Fruit fly (Drosophila melanogaster) whole organism, embryonic: ENCODE measurements around the gene Naa80.

ENCODE experiments used
- Abd-B ChIP-seq: fragments of 200-800 bp; sonication (Bioruptor generic); optimal IDR thresholded peaks from 2 replicates; lab custom pipeline; 2018; ENCODE audit warnings: missing biosample characterization, mild to moderate bottlenecking, missing genetic modification characterization, moderate library complexity
- Ada2b ChIP-seq: fragments of 200-800 bp; sonication (Bioruptor generic); IDR thresholded peaks from 2 replicates; pipeline ENCODE4 v1.3.6; 2022; ENCODE audit warnings: missing biosample characterization, missing genetic modification characterization
- Atf-2 ChIP-seq: fragments of 200-800 bp; sonication (Bioruptor generic); optimal IDR thresholded peaks from 2 replicates; lab custom pipeline; 2016; ENCODE audit warnings: missing biosample characterization, missing genetic modification characterization
- CG13424 ChIP-seq: fragments of 200-800 bp; sonication (Bioruptor generic); optimal IDR thresholded peaks from 2 replicates; lab custom pipeline; 2019; ENCODE audit warnings: missing biosample characterization, mild to moderate bottlenecking, missing genetic modification characterization, moderate library complexity
- CG14965 ChIP-seq: fragments of 200-800 bp; sonication (Bioruptor generic); optimal IDR thresholded peaks from 2 replicates; lab custom pipeline; 2016; ENCODE audit warnings: missing biosample characterization, missing genetic modification characterization, borderline replicate concordance
- CG16863 ChIP-seq: fragments of 200-800 bp; sonication (Bioruptor generic); optimal IDR thresholded peaks from 3 replicates; lab custom pipeline; 2016; ENCODE audit warnings: missing biosample characterization, missing genetic modification characterization
- CG17361 ChIP-seq: fragments of 200-800 bp; sonication (Bioruptor generic); IDR thresholded peaks from 3 replicates; pipeline ENCODE4 v1.3.6; 2022; ENCODE audit warnings: missing biosample characterization, missing genetic modification characterization
- CG31224 ChIP-seq: fragments of 200-800 bp; sonication (Bioruptor generic); IDR thresholded peaks from 2 replicates; pipeline ENCODE4 v1.3.6; 2022; ENCODE audit warnings: missing biosample characterization, missing genetic modification characterization
- CG31365 ChIP-seq: fragments of 200-800 bp; sonication (Bioruptor generic); optimal IDR thresholded peaks from 2 replicates; lab custom pipeline; 2018; ENCODE audit warnings: missing biosample characterization, mild to moderate bottlenecking, missing genetic modification characterization
- CG31441 ChIP-seq: fragments of 200-800 bp; sonication (Bioruptor generic); IDR thresholded peaks from 2 replicates; pipeline ENCODE4 v1.3.6; 2022; ENCODE audit warnings: missing biosample characterization, missing genetic modification characterization
- CG42726 ChIP-seq: fragments of 200-800 bp; sonication (Bioruptor generic); IDR thresholded peaks from 2 replicates; pipeline ENCODE4 v1.3.6; 2022; ENCODE audit warnings: missing biosample characterization, missing genetic modification characterization; ENCODE audit not compliant: partially characterized antibody
- CG6791 ChIP-seq: fragments of 200-800 bp; sonication (Bioruptor generic); IDR thresholded peaks from 3 replicates; pipeline ENCODE4 v1.3.6; 2022; ENCODE audit warnings: missing biosample characterization, missing genetic modification characterization; ENCODE audit not compliant: partially characterized antibody
- CG8388 ChIP-seq: fragments of 200-800 bp; sonication (Bioruptor generic); optimal IDR thresholded peaks from 2 replicates; lab custom pipeline; 2019; ENCODE audit warnings: missing biosample characterization, mild to moderate bottlenecking, missing genetic modification characterization, moderate library complexity
- CG8765 ChIP-seq: fragments of 200-800 bp; sonication (Bioruptor generic); IDR thresholded peaks from 2 replicates; pipeline ENCODE4 v1.3.6; 2022; ENCODE audit warnings: missing biosample characterization, missing genetic modification characterization
- CG9437 ChIP-seq: fragments of 200-800 bp; sonication (Bioruptor generic); optimal IDR thresholded peaks from 2 replicates; lab custom pipeline; 2018; ENCODE audit warnings: missing biosample characterization, mild to moderate bottlenecking, missing genetic modification characterization
- ERR ChIP-seq: fragments of 200-800 bp; sonication (Bioruptor generic); optimal IDR thresholded peaks from 2 replicates; lab custom pipeline; 2016; ENCODE audit warnings: missing biosample characterization, missing genetic modification characterization
- Hey ChIP-seq: fragments of 200-800 bp; sonication (Bioruptor generic); optimal IDR thresholded peaks from 3 replicates; lab custom pipeline; 2018; ENCODE audit warnings: missing biosample characterization, mild to moderate bottlenecking, missing genetic modification characterization
- Mad ChIP-seq: fragments of 200-800 bp; sonication (Bioruptor generic); optimal IDR thresholded peaks from 2 replicates; lab custom pipeline; 2016; ENCODE audit warnings: missing biosample characterization, missing genetic modification characterization
- Max ChIP-seq: fragments of 200-800 bp; sonication (Bioruptor generic); optimal IDR thresholded peaks from 2 replicates; lab custom pipeline; 2016; ENCODE audit warnings: missing biosample characterization, mild to moderate bottlenecking, missing genetic modification characterization
- NK7.1 ChIP-seq: fragments of 200-800 bp; sonication (Bioruptor generic); optimal IDR thresholded peaks from 3 replicates; lab custom pipeline; 2016; ENCODE audit warnings: missing biosample characterization, missing genetic modification characterization
- Oli ChIP-seq: fragments of 200-800 bp; sonication (Bioruptor generic); optimal IDR thresholded peaks from 2 replicates; lab custom pipeline; 2018; ENCODE audit warnings: missing biosample characterization, mild to moderate bottlenecking, missing genetic modification characterization, moderate library complexity
- Optix ChIP-seq: fragments of 200-800 bp; sonication (Bioruptor generic); IDR thresholded peaks from 3 replicates; pipeline ENCODE4 v1.3.6; 2022; ENCODE audit warnings: missing biosample characterization, missing genetic modification characterization
- Poxn ChIP-seq: fragments of 200-800 bp; sonication (Bioruptor generic); IDR thresholded peaks from 2 replicates; pipeline ENCODE4 v1.3.6; 2022; ENCODE audit warnings: missing biosample characterization, missing genetic modification characterization
- Sin3A ChIP-seq: fragments of >200 bp; optimal IDR thresholded peaks from 2 replicates; lab custom pipeline; 2018
- Stat92E ChIP-seq, 3 experiments: fragments of >200 bp in 2 of 3; fragments of 200-800 bp in 1 of 3; sonication (Bioruptor generic) in 1 of 3; optimal IDR thresholded peaks; 2 replicates each; lab custom pipeline; 2017 to 2019; ENCODE audit warnings: missing biosample characterization in 3 of 3, missing genetic modification characterization in 3 of 3, mild to moderate bottlenecking in 1 of 3, moderate library complexity in 1 of 3
- Usf ChIP-seq: fragments of 200-800 bp; sonication (Bioruptor generic); optimal IDR thresholded peaks from 2 replicates; lab custom pipeline; 2017; ENCODE audit warnings: missing genotype, missing biosample characterization, missing genetic modification characterization
- cad ChIP-seq: fragments of >200 bp; optimal IDR thresholded peaks from 2 replicates; lab custom pipeline; 2017; ENCODE audit warnings: missing biosample characterization, missing genetic modification characterization
- cas ChIP-seq: fragments of 200-800 bp; sonication (Bioruptor generic); IDR thresholded peaks from 2 replicates; pipeline ENCODE4 v1.3.6; 2022; ENCODE audit warnings: missing biosample characterization, missing genetic modification characterization
- crol ChIP-seq: fragments of 200-800 bp; sonication (Bioruptor generic); IDR thresholded peaks from 2 replicates; pipeline ENCODE4 v1.3.6; 2022; ENCODE audit warnings: missing biosample characterization, missing genetic modification characterization
- da ChIP-seq: fragments of 200-800 bp; sonication (Bioruptor generic); optimal IDR thresholded peaks from 2 replicates; lab custom pipeline; 2016; ENCODE audit warnings: missing biosample characterization, missing genetic modification characterization
- dan ChIP-seq: fragments of 200-800 bp; sonication (Bioruptor generic); IDR thresholded peaks from 2 replicates; pipeline ENCODE4 v1.3.6; 2022; ENCODE audit warnings: missing biosample characterization, missing genetic modification characterization
- danr ChIP-seq: fragments of 200-800 bp; sonication (Bioruptor generic); IDR thresholded peaks from 2 replicates; pipeline ENCODE4 v1.3.6; 2022; ENCODE audit warnings: missing biosample characterization, missing genetic modification characterization
- emc ChIP-seq: fragments of 200-800 bp; sonication (Bioruptor generic); optimal IDR thresholded peaks from 2 replicates; lab custom pipeline; 2016; ENCODE audit warnings: missing biosample characterization, missing genetic modification characterization
- fd102C ChIP-seq: fragments of 200-800 bp; sonication (Bioruptor generic); optimal IDR thresholded peaks from 2 replicates; lab custom pipeline; 2018; ENCODE audit warnings: missing biosample characterization, mild to moderate bottlenecking, missing genetic modification characterization, moderate library complexity
- hth ChIP-seq: fragments of >200 bp; optimal IDR thresholded peaks from 2 replicates; lab custom pipeline; 2017; ENCODE audit warnings: inconsistent platforms
- inv ChIP-seq: fragments of 200-800 bp; sonication (Bioruptor generic); IDR thresholded peaks from 2 replicates; pipeline ENCODE4 v1.3.6; 2022; ENCODE audit warnings: missing biosample characterization, missing genetic modification characterization; ENCODE audit not compliant: partially characterized antibody
- jigr1 ChIP-seq: fragments of 200-800 bp; sonication (Bioruptor generic); IDR thresholded peaks from 3 replicates; pipeline ENCODE4 v1.3.6; 2022; ENCODE audit warnings: missing biosample characterization, missing genetic modification characterization
- jumu ChIP-seq: fragments of 200-800 bp; sonication (Bioruptor generic); optimal IDR thresholded peaks from 3 replicates; lab custom pipeline; 2016; ENCODE audit warnings: missing biosample characterization, missing genetic modification characterization
- klu ChIP-seq: fragments of 200-800 bp; sonication (Bioruptor generic); IDR thresholded peaks from 2 replicates; pipeline ENCODE4 v1.3.6; 2022; ENCODE audit warnings: missing biosample characterization, missing genetic modification characterization
- lilli ChIP-seq: fragments of 200-800 bp; sonication (Bioruptor generic); optimal IDR thresholded peaks from 3 replicates; lab custom pipeline; 2016; ENCODE audit warnings: missing biosample characterization, missing genetic modification characterization
- nerfin-1 ChIP-seq: fragments of 200-800 bp; sonication (Bioruptor generic); optimal IDR thresholded peaks from 3 replicates; lab custom pipeline; 2019; ENCODE audit warnings: missing biosample characterization, mild to moderate bottlenecking, missing genetic modification characterization, moderate library complexity
- nmo ChIP-seq: fragments of 200-800 bp; sonication (Bioruptor generic); optimal IDR thresholded peaks from 2 replicates; lab custom pipeline; 2018; ENCODE audit warnings: missing biosample characterization, mild to moderate bottlenecking, missing genetic modification characterization, moderate library complexity
- peb ChIP-seq: fragments of 200-800 bp; sonication (Bioruptor generic); IDR thresholded peaks from 2 replicates; pipeline ENCODE4 v1.3.6; 2022; ENCODE audit warnings: missing biosample characterization, missing genetic modification characterization
- pnt ChIP-seq: fragments of 200-800 bp; sonication (Bioruptor generic); optimal IDR thresholded peaks from 3 replicates; lab custom pipeline; 2016; ENCODE audit warnings: missing biosample characterization, missing genetic modification characterization
- prd ChIP-seq, 3 experiments: fragments of >200 bp in 2 of 3; fragments of 200-800 bp in 1 of 3; sonication (Bioruptor generic) in 1 of 3; optimal IDR thresholded peaks in 2 of 3; IDR thresholded peaks in 1 of 3; 2 replicates in 2 of 3; 3 replicates in 1 of 3; pipeline versions ENCODE4 v1.3.6 to Lab custom; 2017 to 2022; ENCODE audit warnings: missing biosample characterization in 1 of 3, missing genetic modification characterization in 1 of 3
- repo ChIP-seq: fragments of 200-800 bp; sonication (Bioruptor generic); optimal IDR thresholded peaks from 2 replicates; lab custom pipeline; 2016; ENCODE audit warnings: missing biosample characterization, missing genetic modification characterization
- sd ChIP-seq: fragments of 200-800 bp; sonication (Bioruptor generic); optimal IDR thresholded peaks from 3 replicates; lab custom pipeline; 2018; ENCODE audit warnings: missing biosample characterization, mild to moderate bottlenecking, missing genetic modification characterization, moderate library complexity
- sima ChIP-seq: fragments of 200-800 bp; sonication (Bioruptor generic); optimal IDR thresholded peaks from 2 replicates; lab custom pipeline; 2016; ENCODE audit warnings: missing biosample characterization, missing genetic modification characterization
- slp2 ChIP-seq: fragments of 200-800 bp; sonication (Bioruptor generic); optimal IDR thresholded peaks from 2 replicates; lab custom pipeline; 2016; ENCODE audit warnings: missing biosample characterization, missing genetic modification characterization
- usp ChIP-seq: fragments of >200 bp; optimal IDR thresholded peaks from 2 replicates; lab custom pipeline; 2017; ENCODE audit warnings: missing biosample characterization, missing genetic modification characterization
- wdn ChIP-seq: fragments of 200-800 bp; sonication (Bioruptor generic); IDR thresholded peaks from 2 replicates; pipeline ENCODE4 v1.3.6; 2022; ENCODE audit warnings: missing biosample characterization, missing genetic modification characterization
- wor ChIP-seq: fragments of 200-800 bp; sonication (Bioruptor generic); IDR thresholded peaks from 2 replicates; pipeline ENCODE4 v1.3.6; 2022; ENCODE audit warnings: missing biosample characterization, missing genetic modification characterization

The Naa80 gene

dm6 chr3R:9808946-9809545, 41.4 kb downstream of the Naa80 start, which contains the start of gene FBXO11 (continued):
- TF ChIP-seq CG9437 (GFP tag; lab: Kevin White, UChicago) (no peak), hth (lab: Kevin White, UChicago) (no peak), Abd-B (GFP tag; lab: Kevin White, UChicago) (no peak), CG13424 (tag; lab: Kevin White, UChicago) (no peak), CG17361 (GFP tag; lab: Robert Waterston, UW) (no peak), CG31224 (no peak), Max (GFP tag; lab: Kevin White, UChicago) (peak; percentile 29), sd (tag; lab: Kevin White, UChicago) (no peak), lilli (GFP tag; lab: Kevin White, UChicago) (no peak), CG16863 (GFP tag; lab: Kevin White, UChicago) (no peak), sima (GFP tag; lab: Kevin White, UChicago) (no peak), nerfin-1 (peak; percentile 32), crol (GFP tag; lab: Robert Waterston, UW) (peak; percentile 74), wdn (GFP tag; lab: Robert Waterston, UW) (no peak), CG31441 (0 out of 2 replicates have a peak, but pooled peaks have one; percentile 40), dan (GFP tag; lab: Robert Waterston, UW) (no peak), jigr1 (GFP tag; lab: Robert Waterston, UW) (no peak), CG8765 (GFP tag; lab: Robert Waterston, UW) (no peak), Atf-2 (GFP tag; lab: Kevin White, UChicago) (no peak), jumu (GFP tag; lab: Kevin White, UChicago) (no peak), cas (no peak), CG14965 (GFP tag; lab: Kevin White, UChicago) (no peak), Ada2b (GFP tag; lab: Robert Waterston, UW) (no peak), Poxn (GFP tag; lab: Robert Waterston, UW) (no peak), Optix (no peak), fd102C (no peak), usp (GFP tag; lab: Kevin White, UChicago) (no peak), danr (GFP tag; lab: Robert Waterston, UW) (no peak), Mad (GFP tag; lab: Kevin White, UChicago) (no peak), ERR (no peak), CG31365 (no peak), slp2 (GFP tag; lab: Kevin White, UChicago) (no peak), da (GFP tag; lab: Kevin White, UChicago) (no peak), Sin3A (lab: Kevin White, UChicago) (peak; percentile 72), inv (GFP tag; lab: Robert Waterston, UW) (peak; percentile 27; the same call in 1 of the 2 replicates), repo (GFP tag; lab: Kevin White, UChicago) (peak; percentile 6), prd (optimal IDR thresholded peaks at IDR 0.05; lab: Kevin White, UChicago) (no peak), prd (GFP tag; IDR thresholded peaks at IDR 0.05; lab: Robert Waterston, UW) (no peak), Usf (GFP tag; lab: Kevin White, UChicago) (no peak), wor (no peak), CG6791 (GFP tag; lab: Robert Waterston, UW) (no peak; the same call in 2 of the 3 replicates), klu (no peak), Stat92E (GFP tag; optimal IDR thresholded peaks at IDR 0.05; lab: Kevin White, UChicago) (peak in 1 of 3 experiments; percentile 83), CG42726 (no peak), cad (GFP tag; lab: Kevin White, UChicago) (no peak), CG8388 (GFP tag; lab: Kevin White, UChicago) (no peak), nmo (GFP tag; lab: Kevin White, UChicago) (peak; percentile 52), pnt (GFP tag; lab: Kevin White, UChicago) (no peak), Oli (tag; lab: Kevin White, UChicago) (no peak), NK7.1 (GFP tag; lab: Kevin White, UChicago) (no peak), emc (GFP tag; lab: Kevin White, UChicago) (no peak), Hey (tag; lab: Kevin White, UChicago) (no peak), peb (GFP tag; lab: Robert Waterston, UW) (no peak)
